Worm (Caenorhabditis elegans) whole organism, L4 larva: Measurements from ENCODE around the gene T04A11.1.

Experiments
- Y75B8A.6 ChIP-seq: fragments of 200-800 bp; sonication (Bioruptor generic); IDR thresholded peaks from 2 replicates; pipeline ENCODE4 v1.3.6; 2022; ENCODE audit warnings: missing genetic modification reagents, missing genetic modification characterization, missing compliant biosample characterization
- ZK546.5 ChIP-seq, 2 experiments: sonication (generic microtip); optimal IDR thresholded peaks; 2 replicates each; lab custom pipeline; 2017; ENCODE audit warnings: missing biosample characterization in 2 of 2, missing genetic modification characterization in 2 of 2
- aha-1 ChIP-seq: fragments of 150-350 bp; peaks from one replicate; lab custom pipeline; 2014; ENCODE audit warnings: missing biosample characterization, missing genetic modification characterization
- ceh-20 ChIP-seq: fragments of 200-800 bp; sonication (Bioruptor generic); IDR thresholded peaks from 2 replicates; pipeline ENCODE4 v1.3.6; 2022; ENCODE audit warnings: missing genetic modification reagents, missing genetic modification characterization, missing compliant biosample characterization
- ceh-28 ChIP-seq: fragments of 150-350 bp; optimal IDR thresholded peaks from 2 replicates; lab custom pipeline; 2014; ENCODE audit warnings: missing biosample characterization, missing genetic modification reagents, missing genetic modification characterization
- ceh-44 ChIP-seq: fragments of 200-800 bp; sonication (Bioruptor generic); IDR thresholded peaks from 2 replicates; pipeline ENCODE4 v1.3.6; 2022; ENCODE audit warnings: missing genetic modification reagents, missing genetic modification characterization, missing compliant biosample characterization
- daf-12 ChIP-seq: fragments of 150-350 bp; optimal IDR thresholded peaks from 2 replicates; lab custom pipeline; 2014; ENCODE audit warnings: missing biosample characterization, missing genetic modification reagents, missing genetic modification characterization
- dmd-9 ChIP-seq: fragments of 200-800 bp; sonication (Bioruptor generic); IDR thresholded peaks from 2 replicates; pipeline ENCODE4 v1.3.6; 2022; ENCODE audit warnings: missing genetic modification reagents, missing genetic modification characterization, missing compliant biosample characterization
- duxl-1 ChIP-seq: sonication (generic microtip); optimal IDR thresholded peaks from 2 replicates; lab custom pipeline; 2016; ENCODE audit warnings: mild to moderate bottlenecking, missing genetic modification characterization, moderate library complexity, missing compliant biosample characterization; ENCODE audit not compliant: poor library complexity
- hlh-30 ChIP-seq: sonication (generic microtip); optimal IDR thresholded peaks from 2 replicates; lab custom pipeline; 2017; ENCODE audit warnings: antibody characterized with exemption, mild to moderate bottlenecking, missing genetic modification characterization, missing compliant biosample characterization; ENCODE audit not compliant: insufficient read depth
- lin-15B ChIP-seq: fragments of 150-350 bp; sonication (generic microtip); optimal IDR thresholded peaks from 3 replicates; lab custom pipeline; 2014; ENCODE audit warnings: missing biosample characterization, missing genetic modification characterization
- lin-29 ChIP-seq: fragments of 200-800 bp; sonication (Bioruptor generic); IDR thresholded peaks from 2 replicates; pipeline ENCODE4 v1.3.6; 2022; ENCODE audit warnings: missing genetic modification reagents, missing genetic modification characterization, missing compliant biosample characterization
- madf-9 ChIP-seq: fragments of 200-800 bp; sonication (Bioruptor generic); conservative IDR thresholded peaks from 2 replicates; pipeline ENCODE4 v1.3.6; 2022; ENCODE audit warnings: missing genetic modification reagents, missing genetic modification characterization, missing compliant biosample characterization
- mdt-29 ChIP-seq: fragments of 200-800 bp; sonication (Bioruptor generic); IDR thresholded peaks from 2 replicates; pipeline ENCODE4 v1.3.6; 2022; ENCODE audit warnings: missing genetic modification reagents, missing genetic modification characterization, missing compliant biosample characterization
- mep-1 ChIP-seq: fragments of 150-350 bp; sonication (generic microtip); optimal IDR thresholded peaks from 3 replicates; lab custom pipeline; 2014; ENCODE audit warnings: missing biosample characterization, missing genetic modification characterization
- mxl-2 ChIP-seq: fragments of 200-800 bp; sonication (Bioruptor generic); conservative IDR thresholded peaks from 2 replicates; pipeline ENCODE4 v1.3.6; 2022; ENCODE audit warnings: missing genetic modification reagents, missing genetic modification characterization, missing compliant biosample characterization
- mxl-3 ChIP-seq: fragments of 200-800 bp; sonication (Bioruptor generic); optimal IDR thresholded peaks from 2 replicates; lab custom pipeline; 2018; ENCODE audit warnings: mild to moderate bottlenecking, missing genetic modification characterization, missing compliant biosample characterization
- nhr-102 ChIP-seq: sonication (generic microtip); optimal IDR thresholded peaks from 2 replicates; lab custom pipeline; 2016; ENCODE audit warnings: mild to moderate bottlenecking, missing genetic modification characterization, moderate library complexity, missing compliant biosample characterization
- nhr-11 ChIP-seq: fragments of 150-350 bp; optimal IDR thresholded peaks from 2 replicates; lab custom pipeline; 2014; ENCODE audit warnings: missing biosample characterization, missing genetic modification characterization
- nhr-48 ChIP-seq: sonication (generic microtip); optimal IDR thresholded peaks from 2 replicates; lab custom pipeline; 2016; ENCODE audit warnings: mild to moderate bottlenecking, missing genetic modification characterization, missing compliant biosample characterization
- sdz-12 ChIP-seq: fragments of 200-800 bp; sonication (Bioruptor generic); optimal IDR thresholded peaks from 2 replicates; lab custom pipeline; 2018; ENCODE audit warnings: mild to moderate bottlenecking, missing genetic modification characterization, missing compliant biosample characterization
- snpc-1.2 ChIP-seq: fragments of 200-800 bp; sonication (Bioruptor generic); IDR thresholded peaks from 2 replicates; pipeline ENCODE4 v1.3.6; 2022; ENCODE audit warnings: missing genetic modification reagents, missing genetic modification characterization, missing compliant biosample characterization
- snpc-4 ChIP-seq: fragments of 150-350 bp; optimal IDR thresholded peaks from 2 replicates; lab custom pipeline; 2014; ENCODE audit warnings: missing biosample characterization, missing genetic modification characterization
- tra-1 ChIP-seq: fragments of 200-800 bp; sonication (Bioruptor generic); IDR thresholded peaks from 2 replicates; pipeline ENCODE4 v1.3.6; 2022; ENCODE audit warnings: missing genetic modification reagents, missing genetic modification characterization, missing compliant biosample characterization
- unc-130 ChIP-seq: sonication (generic microtip); optimal IDR thresholded peaks from 2 replicates; lab custom pipeline; 2016; ENCODE audit warnings: missing genetic modification reagents, missing genetic modification characterization, missing compliant biosample characterization
- unc-62 ChIP-seq, 3 experiments: fragments of 150-350 bp in 1 of 3; sonication (generic microtip); optimal IDR thresholded peaks in 2 of 3; peaks in 1 of 3; 1 replicate in 1 of 3; 2 replicates in 2 of 3; lab custom pipeline; 2014 to 2017; ENCODE audit warnings: missing biosample characterization in 3 of 3, missing genetic modification characterization in 3 of 3, missing genetic modification reagents in 3 of 3, missing genotype in 1 of 3
- vab-7 ChIP-seq: fragments of 200-800 bp; sonication (Bioruptor generic); IDR thresholded peaks from 2 replicates; pipeline ENCODE4 v1.3.6; 2022; ENCODE audit warnings: missing genetic modification reagents, missing genetic modification characterization, missing compliant biosample characterization
- zfp-3 ChIP-seq: fragments of 200-800 bp; sonication (Bioruptor generic); conservative IDR thresholded peaks from 2 replicates; pipeline ENCODE4 v1.3.6; 2022; ENCODE audit warnings: missing genetic modification reagents, missing genetic modification characterization, missing compliant biosample characterization
- ztf-11 ChIP-seq: fragments of 150-350 bp; optimal IDR thresholded peaks from 2 replicates; lab custom pipeline; 2014; ENCODE audit warnings: missing biosample characterization, missing genetic modification characterization

Gene T04A11.1

ce11 chrIV:12425595-12425994, 51.2 kb downstream of the T04A11.1 start:
- TF ChIP-seq daf-12 (tag; lab: Kevin White, UChicago) = no peak
- 0 out of 2 replicates have a peak, but pooled peaks have one; percentile 45 for TF ChIP-seq vab-7 (GFP tag; lab: Robert Waterston, UW)
- TF ChIP-seq madf-9 (GFP tag; lab: Robert Waterston, UW) = no peak
- no peak for TF ChIP-seq lin-15B (tag; lab: Kevin White, UChicago)
- no peak for TF ChIP-seq snpc-4 (tag; lab: Kevin White, UChicago)
- no peak for TF ChIP-seq mxl-3 (GFP tag; lab: Kevin White, UChicago)
- TF ChIP-seq hlh-30 (tag; lab: Kevin White, UChicago) = peak; percentile 53
- no peak for TF ChIP-seq nhr-48 (tag; lab: Kevin White, UChicago)
- TF ChIP-seq duxl-1 (tag; lab: Kevin White, UChicago) = no peak
- peak; percentile 76 for TF ChIP-seq ceh-20 (GFP tag; lab: Robert Waterston, UW)
- no peak for TF ChIP-seq Y75B8A.6 (GFP tag; lab: Robert Waterston, UW)
- no peak for TF ChIP-seq ztf-11 (tag; lab: Kevin White, UChicago)
- TF ChIP-seq ceh-44 (GFP tag; lab: Robert Waterston, UW) = no peak
- TF ChIP-seq dmd-9 (GFP tag; lab: Robert Waterston, UW) = no peak
- 0 out of 2 replicates have a peak, but pooled peaks have one; percentile 11 for TF ChIP-seq mdt-29 (GFP tag; lab: Robert Waterston, UW)
- no peak for TF ChIP-seq ceh-28 (tag; lab: Kevin White, UChicago)
- TF ChIP-seq unc-130 (GFP tag; lab: Kevin White, UChicago) = no peak
- TF ChIP-seq aha-1 = peak; percentile 93
- peak in 1 of 2 experiments; percentile 97 for TF ChIP-seq unc-62 (GFP tag; optimal IDR thresholded peaks at IDR 0.05 in 1 of 2; lab: Kevin White, UChicago)
- TF ChIP-seq unc-62 (tag; optimal IDR thresholded peaks at IDR 0.05; lab: Kevin White, UChicago) = no peak
- no peak for TF ChIP-seq snpc-1.2 (GFP tag; lab: Robert Waterston, UW)
- TF ChIP-seq nhr-102 (tag; lab: Kevin White, UChicago) = no peak
- TF ChIP-seq lin-29 (GFP tag; lab: Robert Waterston, UW) = no peak
- no peak for TF ChIP-seq ZK546.5 (tag; optimal IDR thresholded peaks at IDR 0.05; lab: Kevin White, UChicago)
- no peak for TF ChIP-seq tra-1 (GFP tag; lab: Robert Waterston, UW)
- TF ChIP-seq mep-1 (tag; lab: Kevin White, UChicago) = peak; percentile 9
- TF ChIP-seq zfp-3 (GFP tag; lab: Robert Waterston, UW) = no peak
- no peak for TF ChIP-seq mxl-2 (GFP tag; lab: Robert Waterston, UW)
- no peak for TF ChIP-seq sdz-12 (GFP tag; lab: Kevin White, UChicago)
- no peak for TF ChIP-seq nhr-11 (tag; lab: Kevin White, UChicago)
